Worm (Caenorhabditis elegans) whole organism, early embryonic: Measurements from ENCODE around the gene nrfl-1.

Source experiments
- ama-1 ChIP-seq: fragments of 150-350 bp; optimal IDR thresholded peaks from 2 replicates; lab custom pipeline; 2014
- ceh-36 ChIP-seq: sonication (generic microtip); optimal IDR thresholded peaks from 2 replicates; lab custom pipeline; 2016; ENCODE audit warnings: missing genetic modification characterization, inconsistent platforms, missing compliant biosample characterization
- ets-7 ChIP-seq: sonication (generic microtip); optimal IDR thresholded peaks from 2 replicates; lab custom pipeline; 2016; ENCODE audit warnings: missing genotype, missing genetic modification characterization, missing compliant biosample characterization
- hnd-1 ChIP-seq: sonication (generic microtip); optimal IDR thresholded peaks from 2 replicates; lab custom pipeline; 2016; ENCODE audit warnings: missing genetic modification characterization, missing compliant biosample characterization
- tbx-37 ChIP-seq: fragments of 200-800 bp; sonication (Bioruptor generic); conservative IDR thresholded peaks from 2 replicates; pipeline ENCODE4 v1.3.6; 2022; ENCODE audit warnings: missing genetic modification reagents, missing genetic modification characterization, missing compliant biosample characterization
- tra-4 ChIP-seq: sonication (generic microtip); optimal IDR thresholded peaks from 2 replicates; lab custom pipeline; 2017; ENCODE audit warnings: missing genetic modification characterization, missing compliant biosample characterization

DNA sequence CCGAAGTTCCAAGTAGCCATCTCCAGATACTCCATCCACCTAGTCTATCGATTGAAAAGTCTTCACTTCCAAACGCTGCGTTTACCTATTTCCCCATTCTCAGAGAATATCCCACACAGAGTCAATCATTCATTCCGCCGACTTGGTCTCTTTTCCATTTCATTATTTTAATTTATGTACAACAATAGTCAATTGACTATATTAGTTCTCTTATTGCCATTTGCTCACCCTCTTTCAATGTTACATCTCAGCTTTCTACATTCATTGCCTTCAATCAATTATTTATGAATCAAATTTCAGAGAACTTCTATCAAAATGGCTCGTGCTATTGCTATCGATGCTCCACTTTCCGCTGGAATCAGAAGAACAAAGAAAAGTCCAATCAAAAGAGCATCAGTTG, 10.3 kb upstream of the nrfl-1 start, which contains the start of gene aly-1:
- TF ChIP-seq ets-7 (tag; lab: Kevin White, UChicago) (no peak), ama-1 (lab: Kevin White, UChicago) (no peak), tra-4 (no peak), tbx-37 (GFP tag; lab: Robert Waterston, UW) (no peak), hnd-1 (tag; lab: Kevin White, UChicago) (no peak), ceh-36 (tag; lab: Kevin White, UChicago) (no peak)
